Worm (Caenorhabditis elegans): ENCODE data around the gene skr-14.

DNA sequence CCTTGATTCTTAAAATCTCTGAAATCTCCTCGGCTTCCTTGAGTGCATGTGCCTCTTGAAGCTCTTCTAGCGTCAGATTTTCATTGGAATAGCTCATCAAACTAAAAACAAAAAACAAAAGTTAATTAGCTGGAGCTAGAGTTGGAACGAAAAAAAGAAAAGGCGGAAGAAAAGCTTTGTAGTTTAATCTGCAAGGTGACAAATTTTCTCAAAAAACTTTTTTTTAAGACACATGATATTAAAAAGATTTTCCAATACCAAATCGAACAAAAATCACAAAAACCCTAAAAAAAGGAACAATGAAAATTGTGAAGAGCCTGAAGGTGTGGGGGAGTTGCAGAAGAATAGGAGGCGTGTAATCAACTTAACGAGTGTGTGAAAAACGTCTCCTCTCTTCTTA lies 33.3 kb upstream of the skr-14 start, which contains the start of gene gnrr-5:
- TF ChIP-seq ztf-29 (GFP tag; IDR thresholded peaks at IDR 0.05) (no peak), flt-1 (GFP tag; IDR thresholded peaks at IDR 0.05) (no peak), T22C8.4 (GFP tag; IDR thresholded peaks at IDR 0.05) (no peak)
